Fruit fly (Drosophila melanogaster): Measurements from ENCODE around the gene mRpL49.

The mRpL49 gene

DNA sequence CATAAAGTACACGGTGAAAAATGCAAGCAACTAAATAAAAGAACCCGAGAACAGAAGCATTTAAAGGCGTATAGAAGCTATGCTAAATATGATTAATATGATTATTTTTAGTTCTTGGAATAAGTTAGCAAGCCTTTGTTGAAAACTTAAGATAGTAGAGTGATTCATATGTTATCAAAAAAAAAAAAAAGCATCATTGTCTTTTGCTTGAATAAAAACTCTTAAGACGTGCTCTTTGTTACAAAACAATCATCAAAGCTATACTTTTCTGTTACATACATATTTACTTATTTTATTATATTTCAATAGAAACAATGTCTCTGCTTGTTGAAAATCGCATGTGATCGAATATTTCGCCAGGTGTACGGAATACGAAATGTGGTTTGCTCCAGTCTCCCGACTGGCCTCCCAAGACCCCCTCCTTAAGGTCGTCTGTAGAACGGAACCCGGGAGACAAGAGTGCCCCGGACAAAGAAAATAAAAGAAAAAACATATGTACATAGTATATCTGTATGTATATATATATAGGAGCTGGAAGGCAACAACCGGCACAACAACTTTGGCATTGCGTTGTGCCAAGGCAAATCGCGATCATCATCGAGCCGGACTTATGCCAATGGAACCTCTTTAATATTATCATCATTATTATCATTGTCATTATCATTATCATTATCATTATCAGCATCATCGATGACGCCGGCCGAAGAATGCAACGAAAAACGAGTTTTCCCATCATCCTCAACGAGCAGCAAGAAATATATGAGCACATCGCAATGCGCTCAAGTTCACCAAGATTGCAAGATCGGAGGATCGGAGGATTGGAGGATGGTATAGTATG, 15.4 kb upstream of the mRpL49 start:
- TF ChIP-seq CG3919 (GFP tag; optimal IDR thresholded peaks at IDR 0.05) (peak; percentile 70), pdm3 (GFP tag; optimal IDR thresholded peaks at IDR 0.05) (peak; percentile 71), CG11762 (GFP tag; optimal IDR thresholded peaks at IDR 0.05; ENCODE audit: insufficient read depth) (peak; percentile 64), achi (GFP tag; optimal IDR thresholded peaks at IDR 0.05) (peak; percentile 77), acj6 (GFP tag; optimal IDR thresholded peaks at IDR 0.05) (peak; percentile 65), fd85E (GFP tag; optimal IDR thresholded peaks at IDR 0.05) (no peak), CG34406 (GFP tag; optimal IDR thresholded peaks at IDR 0.05) (peak; percentile 72), CG1621 (tag; optimal IDR thresholded peaks at IDR 0.05) (peak; percentile 8), Sox14 (GFP tag; optimal IDR thresholded peaks at IDR 0.05) (peak; percentile 57), CG8632 (GFP tag; optimal IDR thresholded peaks at IDR 0.05) (peak; percentile 71), Sox15 (GFP tag; optimal IDR thresholded peaks at IDR 0.05) (peak; percentile 59), CG6276 (GFP tag; optimal IDR thresholded peaks at IDR 0.05) (peak; percentile 76), fkh (GFP tag; optimal IDR thresholded peaks at IDR 0.05) (no peak), CG6163 (GFP tag; IDR thresholded peaks at IDR 0.05) (no peak; the same call in 2 of the 3 replicates), fd59A (GFP tag; optimal IDR thresholded peaks at IDR 0.05) (peak; percentile 81), dac (GFP tag; optimal IDR thresholded peaks at IDR 0.05) (peak; percentile 30), CG11902 (GFP tag; optimal IDR thresholded peaks at IDR 0.05) (peak; percentile 28), CG4318 (GFP tag; optimal IDR thresholded peaks at IDR 0.05) (peak; percentile 73), dsx (GFP tag; optimal IDR thresholded peaks at IDR 0.05; ENCODE audit: poor library complexity, severe bottlenecking) (peak; percentile 61), CG11294 (GFP tag; IDR thresholded peaks at IDR 0.05) (no peak; the same call in 1 of the 2 replicates), cyc (GFP tag; optimal IDR thresholded peaks at IDR 0.05) (peak; percentile 51), Blimp-1 (GFP tag; optimal IDR thresholded peaks at IDR 0.05) (no peak), OdsH (GFP tag; optimal IDR thresholded peaks at IDR 0.05) (peak; percentile 76), svp (GFP tag) (peak; percentile 85), CG7368 (GFP tag; optimal IDR thresholded peaks at IDR 0.05) (peak; percentile 51), lz (GFP tag; optimal IDR thresholded peaks at IDR 0.05) (peak; percentile 57), esn (GFP tag; optimal IDR thresholded peaks at IDR 0.05) (peak; percentile 70), CG3032 (tag; optimal IDR thresholded peaks at IDR 0.05) (peak; percentile 78), CG15336 (GFP tag; IDR thresholded peaks at IDR 0.05) (peak; percentile 66), Smox (GFP tag; optimal IDR thresholded peaks at IDR 0.05) (peak; percentile 56), CG10631 (GFP tag; optimal IDR thresholded peaks at IDR 0.05) (peak; percentile 79), Ets96B (tag; optimal IDR thresholded peaks at IDR 0.05) (peak; percentile 73), Eip75B (GFP tag; optimal IDR thresholded peaks at IDR 0.05) (peak; percentile 61), CG9139 (GFP tag; optimal IDR thresholded peaks at IDR 0.05) (peak; percentile 47), ss (GFP tag; optimal IDR thresholded peaks at IDR 0.05) (peak; percentile 46 to 87), vri (GFP tag; optimal IDR thresholded peaks at IDR 0.05) (peak; percentile 21), net (GFP tag; optimal IDR thresholded peaks at IDR 0.05) (peak; percentile 65), CG6792 (GFP tag; optimal IDR thresholded peaks at IDR 0.05) (peak; percentile 63), topi (GFP tag; optimal IDR thresholded peaks at IDR 0.05) (peak; percentile 72), CG6854 (GFP tag; optimal IDR thresholded peaks at IDR 0.05) (no peak), Gug (GFP tag; IDR thresholded peaks at IDR 0.05) (peak; percentile 43; the same call in 1 of the 2 replicates), Ets21C (GFP tag; optimal IDR thresholded peaks at IDR 0.05) (peak; percentile 9), Hr39 (GFP tag; optimal IDR thresholded peaks at IDR 0.05) (peak; percentile 47), spab (GFP tag; optimal IDR thresholded peaks at IDR 0.05) (peak; percentile 77), CG31627 (GFP tag; optimal IDR thresholded peaks at IDR 0.05) (peak; percentile 43), Lpt (GFP tag; optimal IDR thresholded peaks at IDR 0.05) (peak; percentile 57), CG16779 (tag; optimal IDR thresholded peaks at IDR 0.05) (peak; percentile 49), CG32006 (GFP tag; optimal IDR thresholded peaks at IDR 0.05) (peak; percentile 86), Sox102F (GFP tag; optimal IDR thresholded peaks at IDR 0.05) (peak; percentile 63), CG6808 (GFP tag; optimal IDR thresholded peaks at IDR 0.05) (peak; percentile 85)

Measured in whole organism, prepupa.